Worm (Caenorhabditis elegans) whole organism, mixed stage, embryonic: ENCODE data around the gene F29G6.1.

Source experiments
- elt-1 ChIP-seq: sonication (generic microtip); optimal IDR thresholded peaks from 2 replicates; lab custom pipeline; 2017; ENCODE audit warnings: missing genetic modification characterization, mild to moderate bottlenecking, missing compliant biosample characterization, antibody characterized with exemption, moderate library complexity, borderline replicate concordance; ENCODE audit not compliant: insufficient read depth
- nhr-12 ChIP-seq: fragments of 150-350 bp; optimal IDR thresholded peaks from 2 replicates; lab custom pipeline; 2014; ENCODE audit warnings: missing biosample characterization, missing genetic modification characterization
- nhr-237 ChIP-seq: fragments of 150-350 bp; optimal IDR thresholded peaks from 2 replicates; lab custom pipeline; 2014; ENCODE audit warnings: missing biosample characterization, missing genetic modification characterization
- snpc-4 ChIP-seq: fragments of 150-350 bp; optimal IDR thresholded peaks from 2 replicates; lab custom pipeline; 2014; ENCODE audit warnings: missing biosample characterization, missing genetic modification characterization
- ztf-11 ChIP-seq: fragments of 150-350 bp; optimal IDR thresholded peaks from 2 replicates; lab custom pipeline; 2014; ENCODE audit warnings: missing biosample characterization, missing genetic modification characterization

- no peak for TF ChIP-seq ztf-11 (tag; lab: Kevin White, UChicago)
- TF ChIP-seq nhr-12 (tag; lab: Kevin White, UChicago): no peak
- TF ChIP-seq elt-1 (tag; lab: Kevin White, UChicago): no peak
- TF ChIP-seq nhr-237 (tag; lab: Kevin White, UChicago): no peak
- TF ChIP-seq snpc-4 (tag; lab: Kevin White, UChicago): no peak
Measured at ce11 chrX:11464271-11465103, 37.6 kb upstream of the F29G6.1 start.
